Worm (Caenorhabditis elegans) whole organism, L2 larva: ENCODE data around the gene cox-10.

Source experiments
- Y55F3AM.14 ChIP-seq: fragments of 200-800 bp; sonication (Bioruptor generic); optimal IDR thresholded peaks from 2 replicates; lab custom pipeline; 2018; ENCODE audit warnings: mild to moderate bottlenecking, missing genetic modification characterization, missing compliant biosample characterization
- ZK546.5 ChIP-seq: sonication (generic microtip); optimal IDR thresholded peaks from 2 replicates; lab custom pipeline; 2017; ENCODE audit warnings: missing biosample characterization, missing genetic modification characterization
- aly-2 ChIP-seq: fragments of 150-350 bp; optimal IDR thresholded peaks from 2 replicates; lab custom pipeline; 2014; ENCODE audit warnings: missing biosample characterization, missing genetic modification characterization
- ama-1 ChIP-seq: fragments of 150-350 bp; optimal IDR thresholded peaks from 2 replicates; lab custom pipeline; 2018; ENCODE audit warnings: inconsistent platforms
- blmp-1 ChIP-seq: sonication (generic microtip); optimal IDR thresholded peaks from 2 replicates; lab custom pipeline; 2017; ENCODE audit warnings: missing genetic modification characterization, mild to moderate bottlenecking, missing compliant biosample characterization, antibody characterized with exemption, moderate library complexity; ENCODE audit not compliant: insufficient read depth
- ceh-16 ChIP-seq: fragments of 150-350 bp; optimal IDR thresholded peaks from 2 replicates; lab custom pipeline; 2014; ENCODE audit warnings: missing biosample characterization, missing genetic modification characterization
- dmd-4 ChIP-seq: sonication (generic microtip); optimal IDR thresholded peaks from 2 replicates; lab custom pipeline; 2017; ENCODE audit warnings: missing biosample characterization, missing genetic modification characterization
- egl-27 ChIP-seq: sonication (generic microtip); optimal IDR thresholded peaks from 3 replicates; lab custom pipeline; 2017; ENCODE audit warnings: missing biosample characterization, missing genetic modification reagents, missing genetic modification characterization
- elt-1 ChIP-seq: fragments of 150-350 bp; optimal IDR thresholded peaks from 2 replicates; lab custom pipeline; 2014; ENCODE audit warnings: missing biosample characterization, missing genetic modification characterization
- fos-1 ChIP-seq: fragments of 150-350 bp; optimal IDR thresholded peaks from 2 replicates; lab custom pipeline; 2014; ENCODE audit warnings: missing biosample characterization, missing genetic modification characterization
- gmeb-1 ChIP-seq: fragments of 150-350 bp; optimal IDR thresholded peaks from 2 replicates; lab custom pipeline; 2014; ENCODE audit warnings: missing biosample characterization, missing genetic modification characterization
- lin-39 ChIP-seq: fragments of 150-350 bp; optimal IDR thresholded peaks from 2 replicates; lab custom pipeline; 2014; ENCODE audit warnings: missing biosample characterization, missing genetic modification reagents, missing genetic modification characterization
- lsy-2 ChIP-seq, 2 experiments: fragments of 150-350 bp in 1 of 2; sonication (generic microtip) in 1 of 2; optimal IDR thresholded peaks; 2 replicates each; lab custom pipeline; 2014 to 2017; ENCODE audit warnings: missing biosample characterization in 2 of 2, missing genetic modification characterization in 2 of 2
- mdl-1 ChIP-seq, 2 experiments: fragments of 150-350 bp in 1 of 2; sonication (generic microtip) in 1 of 2; optimal IDR thresholded peaks; 2 replicates each; lab custom pipeline; 2017; ENCODE audit warnings: missing biosample characterization in 2 of 2, missing genetic modification characterization in 2 of 2
- nhr-10 ChIP-seq: sonication (generic microtip); optimal IDR thresholded peaks from 2 replicates; lab custom pipeline; 2017; ENCODE audit warnings: missing biosample characterization, missing genetic modification characterization
- nhr-11 ChIP-seq: fragments of 150-350 bp; optimal IDR thresholded peaks from 2 replicates; lab custom pipeline; 2014; ENCODE audit warnings: missing biosample characterization, missing genetic modification characterization
- nhr-12 ChIP-seq: fragments of 150-350 bp; optimal IDR thresholded peaks from 2 replicates; lab custom pipeline; 2014; ENCODE audit warnings: missing biosample characterization, missing genetic modification characterization
- nhr-21 ChIP-seq: fragments of 150-350 bp; optimal IDR thresholded peaks from 2 replicates; lab custom pipeline; 2014; ENCODE audit warnings: missing biosample characterization, missing genetic modification characterization
- nhr-23 ChIP-seq: fragments of 150-350 bp; optimal IDR thresholded peaks from 2 replicates; lab custom pipeline; 2014; ENCODE audit warnings: missing biosample characterization, missing genetic modification reagents, missing genetic modification characterization
- nhr-25 ChIP-seq: fragments of 150-350 bp; sonication (generic microtip); optimal IDR thresholded peaks from 3 replicates; lab custom pipeline; 2014; ENCODE audit warnings: missing biosample characterization, missing genetic modification characterization
- nhr-6 ChIP-seq: fragments of 150-350 bp; optimal IDR thresholded peaks from 2 replicates; lab custom pipeline; 2014; ENCODE audit warnings: missing biosample characterization, missing genetic modification characterization
- nhr-77 ChIP-seq: fragments of 150-350 bp; optimal IDR thresholded peaks from 2 replicates; lab custom pipeline; 2014; ENCODE audit warnings: missing biosample characterization, missing genetic modification characterization
- peb-1 ChIP-seq: fragments of 150-350 bp; optimal IDR thresholded peaks from 2 replicates; lab custom pipeline; 2014; ENCODE audit warnings: missing biosample characterization, missing genetic modification characterization
- sem-4 ChIP-seq: fragments of 150-350 bp; optimal IDR thresholded peaks from 2 replicates; lab custom pipeline; 2014; ENCODE audit warnings: missing biosample characterization, missing genetic modification reagents, missing genetic modification characterization
- skn-1 ChIP-seq: sonication (generic microtip); optimal IDR thresholded peaks from 2 replicates; lab custom pipeline; 2017; ENCODE audit warnings: missing biosample characterization, missing genetic modification characterization
- sma-9 ChIP-seq, 2 experiments: fragments of 150-350 bp in 1 of 2; sonication (generic microtip) in 1 of 2; optimal IDR thresholded peaks; 2 replicates each; lab custom pipeline; 2014 to 2016; ENCODE audit warnings: missing genetic modification characterization in 2 of 2, mild to moderate bottlenecking in 1 of 2, missing biosample characterization in 1 of 2, missing compliant biosample characterization in 1 of 2, missing genetic modification reagents in 1 of 2, moderate library complexity in 1 of 2
- unc-39 ChIP-seq: fragments of 150-350 bp; optimal IDR thresholded peaks from 2 replicates; lab custom pipeline; 2014; ENCODE audit warnings: missing biosample characterization, missing genetic modification characterization
- unc-55 ChIP-seq: fragments of 150-350 bp; sonication (generic microtip); optimal IDR thresholded peaks from 3 replicates; lab custom pipeline; 2014; ENCODE audit warnings: missing biosample characterization, missing genetic modification reagents, missing genetic modification characterization
- unc-62 ChIP-seq: fragments of 150-350 bp; optimal IDR thresholded peaks from 2 replicates; lab custom pipeline; 2014; ENCODE audit warnings: missing biosample characterization, missing genetic modification reagents, missing genetic modification characterization
- zag-1 ChIP-seq: fragments of 150-350 bp; optimal IDR thresholded peaks from 2 replicates; lab custom pipeline; 2014; ENCODE audit warnings: missing biosample characterization, missing genetic modification characterization
- ztf-1 ChIP-seq: fragments of 200-800 bp; sonication (Bioruptor generic); conservative IDR thresholded peaks from 2 replicates; pipeline ENCODE4 v1.3.6; 2022; ENCODE audit warnings: missing genetic modification characterization, missing compliant biosample characterization

Gene cox-10

ce11 chrII:12661930-12662329, 17.8 kb upstream of the cox-10 start:
- TF ChIP-seq zag-1 = peak; percentile 47
- peak in 1 of 2 experiments; percentile 43 for TF ChIP-seq lsy-2 (tag; optimal IDR thresholded peaks at IDR 0.05; lab: Kevin White, UChicago)
- TF ChIP-seq egl-27 (tag; lab: Kevin White, UChicago) = no peak
- no peak for TF ChIP-seq ceh-16 (tag; lab: Kevin White, UChicago)
- no peak for TF ChIP-seq nhr-25
- peak; percentile 27 for TF ChIP-seq unc-55 (GFP tag; lab: Kevin White, UChicago)

ce11 chrII:12665019-12665418, 14.7 kb upstream of the cox-10 start:
- TF ChIP-seq sma-9 (GFP tag; optimal IDR thresholded peaks at IDR 0.05; lab: Kevin White, UChicago) = peak; percentile 30
- no peak for TF ChIP-seq sma-9 (tag; optimal IDR thresholded peaks at IDR 0.05; lab: Kevin White, UChicago)
- peak; percentile 35 for TF ChIP-seq zag-1
- TF ChIP-seq ZK546.5 (tag; lab: Kevin White, UChicago) = no peak

ce11 chrII:12666042-12666441, 13.7 kb upstream of the cox-10 start:
- no peak for TF ChIP-seq blmp-1 (tag; lab: Kevin White, UChicago)

ce11 chrII:12668148-12668547, 11.6 kb upstream of the cox-10 start:
- TF ChIP-seq elt-1 (tag; lab: Kevin White, UChicago) (no peak), lsy-2 (tag; optimal IDR thresholded peaks at IDR 0.05; lab: Kevin White, UChicago) (no peak), nhr-6 (tag; lab: Kevin White, UChicago) (no peak), nhr-12 (tag; lab: Kevin White, UChicago) (no peak), ama-1 (lab: Kevin White, UChicago) (no peak), gmeb-1 (tag; lab: Kevin White, UChicago) (no peak), sma-9 (GFP tag; optimal IDR thresholded peaks at IDR 0.05; lab: Kevin White, UChicago) (no peak), sma-9 (tag; optimal IDR thresholded peaks at IDR 0.05; lab: Kevin White, UChicago) (no peak), ztf-1 (GFP tag; lab: Robert Waterston, UW) (no peak), nhr-77 (tag; lab: Kevin White, UChicago) (no peak), nhr-23 (tag; lab: Kevin White, UChicago) (no peak), sem-4 (tag; lab: Kevin White, UChicago) (no peak), nhr-10 (tag; lab: Kevin White, UChicago) (no peak), unc-55 (GFP tag; lab: Kevin White, UChicago) (no peak)

ce11 chrII:12668874-12669273, 10.9 kb upstream of the cox-10 start:
- TF ChIP-seq unc-39 (tag; lab: Kevin White, UChicago) = no peak

ce11 chrII:12669342-12669741, 10.4 kb upstream of the cox-10 start:
- no peak for TF ChIP-seq aly-2 (tag; lab: Kevin White, UChicago)
- no peak for TF ChIP-seq lin-39 (tag; lab: Kevin White, UChicago)
- no peak for TF ChIP-seq nhr-11 (tag; lab: Kevin White, UChicago)
- TF ChIP-seq blmp-1 (tag; lab: Kevin White, UChicago) = no peak
- TF ChIP-seq fos-1 (tag; lab: Kevin White, UChicago) = no peak
- TF ChIP-seq ceh-16 (tag; lab: Kevin White, UChicago) = no peak
- TF ChIP-seq Y55F3AM.14 (GFP tag; lab: Kevin White, UChicago) = no peak
- TF ChIP-seq dmd-4 = no peak
- TF ChIP-seq elt-1 (tag; lab: Kevin White, UChicago) = no peak

- no peak for TF ChIP-seq nhr-77 (tag; lab: Kevin White, UChicago)
- no peak for TF ChIP-seq peb-1
- TF ChIP-seq zag-1 = no peak
- no peak for TF ChIP-seq blmp-1 (tag; lab: Kevin White, UChicago)
- no peak for TF ChIP-seq unc-62 (GFP tag; lab: Kevin White, UChicago)
- TF ChIP-seq nhr-21 (tag; lab: Kevin White, UChicago) = no peak
- TF ChIP-seq ceh-16 (tag; lab: Kevin White, UChicago) = no peak
- no peak for TF ChIP-seq lsy-2 (tag; optimal IDR thresholded peaks at IDR 0.05; lab: Kevin White, UChicago)
- TF ChIP-seq mdl-1 (tag; optimal IDR thresholded peaks at IDR 0.05; lab: Kevin White, UChicago) = no peak
- no peak for TF ChIP-seq nhr-6 (tag; lab: Kevin White, UChicago)
- no peak for TF ChIP-seq aly-2 (tag; lab: Kevin White, UChicago)
- no peak for TF ChIP-seq sem-4 (tag; lab: Kevin White, UChicago)
- TF ChIP-seq skn-1 = no peak
- no peak for TF ChIP-seq fos-1 (tag; lab: Kevin White, UChicago)
Measured at ce11 chrII:12669882-12670281, 9.9 kb upstream of the cox-10 start.
